Worm (Caenorhabditis elegans) whole organism, mixed stage, embryonic: ENCODE data around the gene C45B11.9.

Source experiments
- ces-1 ChIP-seq: fragments of 150-350 bp; optimal IDR thresholded peaks from 2 replicates; lab custom pipeline; 2014; ENCODE audit warnings: missing biosample characterization, missing genetic modification reagents, missing genetic modification characterization
- cnd-1 ChIP-seq: fragments of 200-800 bp; sonication (Bioruptor generic); optimal IDR thresholded peaks from 2 replicates; lab custom pipeline; 2018; ENCODE audit warnings: mild to moderate bottlenecking, missing genetic modification characterization, missing compliant biosample characterization
- elt-3 ChIP-seq: fragments of 150-350 bp; optimal IDR thresholded peaks from 2 replicates; lab custom pipeline; 2014; ENCODE audit warnings: missing biosample characterization, missing genetic modification characterization
- ham-2 ChIP-seq: fragments of 200-800 bp; sonication (Bioruptor generic); optimal IDR thresholded peaks from 2 replicates; lab custom pipeline; 2018; ENCODE audit warnings: mild to moderate bottlenecking, missing genetic modification characterization, missing compliant biosample characterization
- lsy-2 ChIP-seq: fragments of 150-350 bp; optimal IDR thresholded peaks from 2 replicates; lab custom pipeline; 2014; ENCODE audit warnings: missing biosample characterization, missing genetic modification characterization
- mls-2 ChIP-seq: sonication (generic microtip); optimal IDR thresholded peaks from 2 replicates; lab custom pipeline; 2016; ENCODE audit warnings: mild to moderate bottlenecking, missing genetic modification characterization, moderate library complexity, missing compliant biosample characterization
- nhr-28 ChIP-seq: fragments of 150-350 bp; optimal IDR thresholded peaks from 2 replicates; lab custom pipeline; 2014; ENCODE audit warnings: missing biosample characterization, missing genetic modification characterization
- pha-4 ChIP-seq: fragments of 150-350 bp; optimal IDR thresholded peaks from 2 replicates; lab custom pipeline; 2018; ENCODE audit warnings: missing biosample characterization, missing genetic modification reagents, missing genetic modification characterization
- snpc-4 ChIP-seq: fragments of 150-350 bp; optimal IDR thresholded peaks from 2 replicates; lab custom pipeline; 2014; ENCODE audit warnings: missing biosample characterization, missing genetic modification characterization
- unc-39 ChIP-seq: fragments of 150-350 bp; optimal IDR thresholded peaks from 2 replicates; lab custom pipeline; 2014; ENCODE audit warnings: missing biosample characterization, missing genetic modification characterization
- unc-62 ChIP-seq: fragments of 150-350 bp; optimal IDR thresholded peaks from 2 replicates; lab custom pipeline; 2014; ENCODE audit warnings: missing biosample characterization, missing genetic modification reagents, missing genetic modification characterization

ce11 chrV:11057043-11057442 lies 16.9 kb downstream of the C45B11.9 start, which contains the start of gene srh-75:
- TF ChIP-seq nhr-28 (no peak), unc-39 (tag; lab: Kevin White, UChicago) (no peak), ham-2 (GFP tag; lab: Kevin White, UChicago) (no peak), ces-1 (GFP tag; lab: Kevin White, UChicago) (no peak), elt-3 (tag; lab: Kevin White, UChicago) (no peak), lsy-2 (tag; lab: Kevin White, UChicago) (no peak), mls-2 (tag; lab: Kevin White, UChicago) (no peak), snpc-4 (tag; lab: Kevin White, UChicago) (no peak), cnd-1 (tag; lab: Kevin White, UChicago) (no peak), pha-4 (no peak), unc-62 (GFP tag; lab: Kevin White, UChicago) (no peak)
